Fruit fly (Drosophila melanogaster): ENCODE results near the gene MED30.

The MED30 gene

dm6 chr3L:642865-643738 lies 10.8 kb downstream of the MED30 start (continued):
- TF ChIP-seq CG6689 (GFP tag; IDR thresholded peaks at IDR 0.05): no peak
- TF ChIP-seq croc (GFP tag; conservative IDR thresholded peaks at IDR 0.05): no peak
- peak; percentile 44 for TF ChIP-seq CG7987 (GFP tag; optimal IDR thresholded peaks at IDR 0.05)
- no peak for TF ChIP-seq bigmax (GFP tag; optimal IDR thresholded peaks at IDR 0.05)
- TF ChIP-seq crol (GFP tag; IDR thresholded peaks at IDR 0.05): 0 out of 2 replicates have a peak, but pooled peaks have one; percentile 7
- no peak for TF ChIP-seq E2f1 (GFP tag; IDR thresholded peaks at IDR 0.05)
- TF ChIP-seq maf-S (GFP tag; optimal IDR thresholded peaks at IDR 0.05): no peak
- TF ChIP-seq nmo (GFP tag; optimal IDR thresholded peaks at IDR 0.05): no peak
- TF ChIP-seq ci (GFP tag; IDR thresholded peaks at IDR 0.05): peak; percentile 69; the same call in 1 of the 3 replicates
- TF ChIP-seq knrl (GFP tag; IDR thresholded peaks at IDR 0.05; ENCODE audit: partially characterized antibody): no peak
- TF ChIP-seq Ptx1 (GFP tag; IDR thresholded peaks at IDR 0.05): 0 out of 2 replicates have a peak, but pooled peaks have one; percentile 1
- no peak for TF ChIP-seq eve (GFP tag; optimal IDR thresholded peaks at IDR 0.05)
- no peak for TF ChIP-seq pros (GFP tag; optimal IDR thresholded peaks at IDR 0.05)
- TF ChIP-seq CG6791 (GFP tag; IDR thresholded peaks at IDR 0.05; ENCODE audit: partially characterized antibody): no peak
- peak; percentile 16 for TF ChIP-seq CG1647 (GFP tag; optimal IDR thresholded peaks at IDR 0.05)
- TF ChIP-seq cwo (GFP tag; optimal IDR thresholded peaks at IDR 0.05): peak; percentile 74
- peak; percentile 78 for TF ChIP-seq mirr (GFP tag; optimal IDR thresholded peaks at IDR 0.05)
- TF ChIP-seq crp (GFP tag; optimal IDR thresholded peaks at IDR 0.05): no peak
- no peak for TF ChIP-seq dmrt11E (tag; optimal IDR thresholded peaks at IDR 0.05)
- TF ChIP-seq CG6683 (GFP tag; optimal IDR thresholded peaks at IDR 0.05): no peak
- peak; percentile 67 for TF ChIP-seq CG10209 (GFP tag; optimal IDR thresholded peaks at IDR 0.05)
- no peak for TF ChIP-seq Rfx (GFP tag; IDR thresholded peaks at IDR 0.05)
- TF ChIP-seq tap (tag; optimal IDR thresholded peaks at IDR 0.05): no peak
- no peak for TF ChIP-seq CG17829 (tag; optimal IDR thresholded peaks at IDR 0.05)
- peak; percentile 41 for TF ChIP-seq org-1 (GFP tag; optimal IDR thresholded peaks at IDR 0.05)
- TF ChIP-seq prd (optimal IDR thresholded peaks at IDR 0.05): no peak
- no peak for TF ChIP-seq prd (GFP tag; IDR thresholded peaks at IDR 0.05)
- TF ChIP-seq scrt (GFP tag; optimal IDR thresholded peaks at IDR 0.05): no peak
- TF ChIP-seq CG11247 (GFP tag; IDR thresholded peaks at IDR 0.05): no peak
- TF ChIP-seq ro (GFP tag; IDR thresholded peaks at IDR 0.05): no peak
- TF ChIP-seq schlank (tag; optimal IDR thresholded peaks at IDR 0.05): no peak
- peak; percentile 17 for TF ChIP-seq Hmr (GFP tag; optimal IDR thresholded peaks at IDR 0.05)
- no peak for TF ChIP-seq CG17802 (tag; optimal IDR thresholded peaks at IDR 0.05)
- TF ChIP-seq exex (tag; optimal IDR thresholded peaks at IDR 0.05): peak; percentile 75
- peak; percentile 87 for TF ChIP-seq nau (GFP tag; optimal IDR thresholded peaks at IDR 0.05)
- no peak for TF ChIP-seq Dbx (GFP tag; IDR thresholded peaks at IDR 0.05)
- TF ChIP-seq Sox100B (GFP tag; optimal IDR thresholded peaks at IDR 0.05): no peak
- TF ChIP-seq ap (GFP tag; IDR thresholded peaks at IDR 0.05): 0 out of 2 replicates have a peak, but pooled peaks have one; percentile 2
- TF ChIP-seq CG2678 (tag; optimal IDR thresholded peaks at IDR 0.05): no peak
- TF ChIP-seq CG17912 (GFP tag; optimal IDR thresholded peaks at IDR 0.05): no peak
- TF ChIP-seq GATAe (GFP tag; conservative IDR thresholded peaks at IDR 0.05): no peak
- TF ChIP-seq CG1603 (tag; optimal IDR thresholded peaks at IDR 0.05): peak; percentile 37
- no peak for TF ChIP-seq emc (GFP tag; optimal IDR thresholded peaks at IDR 0.05)
- TF ChIP-seq CG34376 (GFP tag; optimal IDR thresholded peaks at IDR 0.05): peak; percentile 81
- no peak for TF ChIP-seq Oli (tag; optimal IDR thresholded peaks at IDR 0.05)
- no peak for TF ChIP-seq ind (GFP tag; optimal IDR thresholded peaks at IDR 0.05)
- TF ChIP-seq ac (GFP tag; optimal IDR thresholded peaks at IDR 0.05): no peak
- no peak for TF ChIP-seq Hmx (GFP tag; optimal IDR thresholded peaks at IDR 0.05)
- peak; percentile 65 for TF ChIP-seq fd64A (GFP tag; optimal IDR thresholded peaks at IDR 0.05)

All from whole organism, embryonic.